Worm (Caenorhabditis elegans) whole organism, L2 larva: ENCODE measurements around the gene tlk-1.

Source experiments
- ceh-82 ChIP-seq: fragments of 150-350 bp; optimal IDR thresholded peaks from 2 replicates; lab custom pipeline; 2014; ENCODE audit warnings: missing biosample characterization, missing genetic modification characterization
- mbf-1 ChIP-seq: sonication (generic microtip); optimal IDR thresholded peaks from 2 replicates; lab custom pipeline; 2017; ENCODE audit warnings: missing biosample characterization, missing genetic modification characterization
- skn-1 ChIP-seq: sonication (generic microtip); optimal IDR thresholded peaks from 2 replicates; lab custom pipeline; 2017; ENCODE audit warnings: missing biosample characterization, missing genetic modification characterization

DNA sequence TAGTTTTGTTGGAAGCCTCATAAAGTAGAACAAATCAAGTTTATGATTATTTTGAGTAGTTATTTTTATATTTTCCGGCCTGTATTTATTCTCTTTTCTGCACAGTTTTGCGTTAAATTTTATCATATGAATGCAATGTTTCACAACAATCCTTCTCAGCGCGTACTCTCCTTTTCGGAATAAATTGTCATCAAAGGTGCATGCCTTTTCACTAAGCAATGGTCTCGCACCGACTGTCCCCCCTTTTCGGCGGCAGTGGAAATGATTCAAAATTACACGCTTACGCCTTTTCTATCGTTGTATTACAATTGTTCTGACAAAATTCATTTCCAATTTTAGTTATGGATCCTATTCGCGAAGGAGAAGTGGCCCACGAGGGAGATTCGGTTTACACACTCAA, 47.5 kb downstream of the tlk-1 start, which contains the start of the genes iff-1 and cdk-1:
- TF ChIP-seq skn-1 (tag; lab: Kevin White, UChicago) (no peak), ceh-82 (no peak), mbf-1 (no peak)
